Fruit fly (Drosophila melanogaster) whole organism, prepupa: ENCODE results near the gene CG31368.

Experiments used
- CG10669 ChIP-seq: fragments of 200-800 bp; sonication (Bioruptor generic); optimal IDR thresholded peaks from 3 replicates; lab custom pipeline; 2018; ENCODE audit warnings: missing biosample characterization, mild to moderate bottlenecking, missing genetic modification characterization, moderate library complexity
- CG6792 ChIP-seq: fragments of 200-800 bp; sonication (Bioruptor generic); optimal IDR thresholded peaks from 3 replicates; lab custom pipeline; 2016; ENCODE audit warnings: missing biosample characterization, missing genetic modification characterization
- CG6854 ChIP-seq: fragments of 200-800 bp; sonication (Bioruptor generic); optimal IDR thresholded peaks from 2 replicates; lab custom pipeline; 2017; ENCODE audit warnings: missing biosample characterization, mild to moderate bottlenecking, missing genetic modification characterization
- CG7368 ChIP-seq: fragments of 200-800 bp; sonication (Bioruptor generic); optimal IDR thresholded peaks from 3 replicates; lab custom pipeline; 2016; ENCODE audit warnings: missing biosample characterization, missing genetic modification characterization
- CG8119 ChIP-seq: fragments of 200-800 bp; sonication (Bioruptor generic); IDR thresholded peaks from 3 replicates; pipeline ENCODE4 v1.3.6; 2022; ENCODE audit warnings: missing biosample characterization, missing genetic modification characterization
- CG8319 ChIP-seq: fragments of 200-800 bp; sonication (Bioruptor generic); optimal IDR thresholded peaks from 3 replicates; lab custom pipeline; 2016; ENCODE audit warnings: missing biosample characterization, missing genetic modification characterization
- achi ChIP-seq: fragments of 200-800 bp; sonication (Bioruptor generic); optimal IDR thresholded peaks from 3 replicates; lab custom pipeline; 2016; ENCODE audit warnings: missing biosample characterization, missing genetic modification characterization
- acj6 ChIP-seq: fragments of 200-800 bp; sonication (Bioruptor generic); optimal IDR thresholded peaks from 3 replicates; lab custom pipeline; 2016; ENCODE audit warnings: missing biosample characterization, missing genetic modification characterization
- fd85E ChIP-seq: fragments of 200-800 bp; sonication (Bioruptor generic); optimal IDR thresholded peaks from 3 replicates; lab custom pipeline; 2016; ENCODE audit warnings: missing biosample characterization, missing genetic modification characterization
- lz ChIP-seq: fragments of 200-800 bp; sonication (Bioruptor generic); optimal IDR thresholded peaks from 3 replicates; lab custom pipeline; 2016; ENCODE audit warnings: missing biosample characterization, missing genetic modification characterization
- svp ChIP-seq: fragments of 200-800 bp; sonication (Bioruptor generic); peaks from one replicate; lab custom pipeline; 2016; ENCODE audit warnings: missing biosample characterization, missing genetic modification characterization

dm6 chr3R:11877162-11877561 is 5.4 kb upstream of the CG31368 start, which contains the start of gene sad:
- TF ChIP-seq lz (GFP tag; lab: Kevin White, UChicago) (no peak), CG6854 (GFP tag; lab: Kevin White, UChicago) (no peak), CG10669 (GFP tag; lab: Kevin White, UChicago) (no peak), CG8319 (no peak), fd85E (GFP tag; lab: Kevin White, UChicago) (no peak), acj6 (GFP tag; lab: Kevin White, UChicago) (no peak), svp (GFP tag; lab: Kevin White, UChicago) (no peak), achi (GFP tag; lab: Kevin White, UChicago) (no peak), CG7368 (GFP tag; lab: Kevin White, UChicago) (no peak), CG6792 (GFP tag; lab: Kevin White, UChicago) (no peak), CG8119 (GFP tag; lab: Robert Waterston, UW) (no peak)
